Fruit fly (Drosophila melanogaster): Measurements from ENCODE around the gene Ca-beta.
A peak's percentile ranks its signal among the peaks of the same experiment; 100 is the strongest.

The Ca-beta gene

dm6 chr2L:11221296-11221698 is 18.0 kb upstream of the Ca-beta start (continued):
- 0 out of 3 replicates have a peak, but pooled peaks have one; percentile 22 for TF ChIP-seq so (GFP tag; IDR thresholded peaks at IDR 0.05)

DNA sequence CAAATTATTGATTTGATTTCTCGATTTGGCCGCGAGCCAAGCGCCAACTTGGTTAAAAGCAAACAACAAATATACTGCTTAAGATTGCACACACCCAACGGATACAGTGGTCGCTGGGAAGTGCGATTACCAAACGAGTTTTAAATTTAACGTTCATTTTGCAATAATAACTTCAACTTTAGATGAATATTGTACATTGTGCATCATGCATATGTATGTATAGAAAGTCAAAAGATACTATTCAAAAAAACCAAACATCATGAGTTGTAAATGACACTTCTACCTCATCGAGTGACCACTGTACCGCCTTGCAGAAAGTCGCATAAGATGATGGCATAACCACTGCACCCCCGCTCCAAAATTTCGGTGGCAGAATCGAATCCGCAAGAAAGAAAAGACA is 17.4 kb upstream of the Ca-beta start:
- TF ChIP-seq BtbVII (GFP tag; optimal IDR thresholded peaks at IDR 0.05) (no peak), Myb (GFP tag; optimal IDR thresholded peaks at IDR 0.05) (no peak), CG15514 (GFP tag; optimal IDR thresholded peaks at IDR 0.05) (no peak), eve (GFP tag; optimal IDR thresholded peaks at IDR 0.05) (no peak), Fer1 (GFP tag; optimal IDR thresholded peaks at IDR 0.05) (no peak), Stat92E (GFP tag; optimal IDR thresholded peaks at IDR 0.05) (no peak), CG10366 (GFP tag; IDR thresholded peaks at IDR 0.05) (no peak), fd64A (GFP tag; optimal IDR thresholded peaks at IDR 0.05) (no peak), Ets65A (GFP tag) (peak; percentile 74), Med (GFP tag) (peak; percentile 26), zen2 (GFP tag; IDR thresholded peaks at IDR 0.05; ENCODE audit: partially characterized antibody) (no peak), Xrp1 (GFP tag; IDR thresholded peaks at IDR 0.05) (no peak), Oli (tag; optimal IDR thresholded peaks at IDR 0.05) (peak; percentile 28), CG13424 (tag; optimal IDR thresholded peaks at IDR 0.05) (peak; percentile 4), CG15269 (tag; optimal IDR thresholded peaks at IDR 0.05) (no peak), Sox102F (GFP tag; optimal IDR thresholded peaks at IDR 0.05) (peak; percentile 27), Vsx1 (GFP tag; optimal IDR thresholded peaks at IDR 0.05) (no peak), HmgZ (tag; optimal IDR thresholded peaks at IDR 0.05) (no peak), CG12769 (tag; optimal IDR thresholded peaks at IDR 0.05) (no peak), Hr78 (GFP tag; optimal IDR thresholded peaks at IDR 0.05) (no peak), ranshi (GFP tag; IDR thresholded peaks at IDR 0.05) (no peak), gsb (GFP tag; IDR thresholded peaks at IDR 0.05) (no peak), Ravus (GFP tag; IDR thresholded peaks at IDR 0.05) (no peak), Dll (GFP tag; IDR thresholded peaks at IDR 0.05; ENCODE audit: partially characterized antibody) (no peak), Six4 (GFP tag; optimal IDR thresholded peaks at IDR 0.05) (no peak), CG11695 (GFP tag; IDR thresholded peaks at IDR 0.05) (no peak), org-1 (GFP tag; optimal IDR thresholded peaks at IDR 0.05) (no peak), trem (tag; optimal IDR thresholded peaks at IDR 0.05) (no peak), lmd (GFP tag; IDR thresholded peaks at IDR 0.05) (peak; percentile 20; the same call in 1 of the 2 replicates), Antp (GFP tag; optimal IDR thresholded peaks at IDR 0.05) (no peak), CG12942 (GFP tag; optimal IDR thresholded peaks at IDR 0.05) (no peak), Abd-B (GFP tag; optimal IDR thresholded peaks at IDR 0.05) (no peak), Gsc (GFP tag; IDR thresholded peaks at IDR 0.05) (no peak), tap (tag; optimal IDR thresholded peaks at IDR 0.05) (no peak), CG10267 (tag; optimal IDR thresholded peaks at IDR 0.05) (no peak), tio (GFP tag; optimal IDR thresholded peaks at IDR 0.05) (no peak), CG32767 (GFP tag; IDR thresholded peaks at IDR 0.05) (no peak), pzg (GFP tag; optimal IDR thresholded peaks at IDR 0.05) (no peak), emc (GFP tag; optimal IDR thresholded peaks at IDR 0.05) (no peak), Ada2b (GFP tag; IDR thresholded peaks at IDR 0.05) (0 out of 2 replicates have a peak, but pooled peaks have one; percentile 11), CG10543 (GFP tag; optimal IDR thresholded peaks at IDR 0.05) (no peak), MTF-1 (GFP tag; optimal IDR thresholded peaks at IDR 0.05; ENCODE audit: borderline replicate concordance) (no peak), chinmo (GFP tag; IDR thresholded peaks at IDR 0.05; ENCODE audit: partially characterized antibody) (no peak), ara (GFP tag; IDR thresholded peaks at IDR 0.05) (no peak), CG6654 (GFP tag; optimal IDR thresholded peaks at IDR 0.05) (no peak), gsb-n (tag; optimal IDR thresholded peaks at IDR 0.05) (no peak), CG30403 (GFP tag; optimal IDR thresholded peaks at IDR 0.05) (peak; percentile 20), CG7786 (GFP tag; optimal IDR thresholded peaks at IDR 0.05) (peak; percentile 14)
